Fruit fly (Drosophila melanogaster) S2 (cell line): ENCODE measurements around the gene CG33784.

Source experiments
- CG8478 ChIP-seq: fragments of >200 bp; optimal IDR thresholded peaks from 2 replicates; lab custom pipeline; 2018
- CTCF ChIP-seq, 2 experiments: fragments of >200 bp; optimal IDR thresholded peaks; 2 replicates each; lab custom pipeline; 2018

- TF ChIP-seq CG8478 (no peak), CTCF (optimal IDR thresholded peaks at IDR 0.05; lab: Kevin White, UChicago) (no peak)
Measured at dm6 chr3R:10032951-10033720, 34.6 kb upstream of the CG33784 start.
